Fruit fly (Drosophila melanogaster) whole organism, wandering third instar larva: ENCODE measurements around the gene CG6171.
A peak's percentile ranks its signal among the peaks of the same experiment; 100 is the strongest.

Experiments
- Abd-B ChIP-seq: fragments of >200 bp; optimal IDR thresholded peaks from 2 replicates; lab custom pipeline; 2017; ENCODE audit warnings: missing biosample characterization, missing genetic modification characterization
- CG9705 ChIP-seq: fragments of 200-800 bp; sonication (Bioruptor generic); optimal IDR thresholded peaks from 2 replicates; lab custom pipeline; 2018; ENCODE audit warnings: missing biosample characterization, mild to moderate bottlenecking, missing genetic modification characterization
- CrebA ChIP-seq: fragments of 200-800 bp; sonication (Bioruptor generic); optimal IDR thresholded peaks from 2 replicates; lab custom pipeline; 2016; ENCODE audit warnings: missing biosample characterization, mild to moderate bottlenecking, missing genetic modification characterization, borderline replicate concordance
- Dif ChIP-seq: fragments of 200-275, 200-300 bp; sonication (Bioruptor generic); optimal IDR thresholded peaks from 2 replicates; lab custom pipeline; 2018; ENCODE audit warnings: missing biosample characterization, missing genetic modification characterization; ENCODE audit not compliant: partially characterized antibody
- GATAd ChIP-seq: sonication (Bioruptor generic); optimal IDR thresholded peaks from 2 replicates; lab custom pipeline; 2016; ENCODE audit warnings: missing biosample characterization, missing genetic modification characterization
- HLH106 ChIP-seq: fragments of 200-800 bp; optimal IDR thresholded peaks from 3 replicates; lab custom pipeline; 2019; ENCODE audit warnings: missing biosample characterization, mild to moderate bottlenecking, missing genetic modification characterization, moderate library complexity
- Hnf4 ChIP-seq: fragments of 200-800 bp; sonication (Bioruptor generic); optimal IDR thresholded peaks from 2 replicates; lab custom pipeline; 2016; ENCODE audit warnings: missing biosample characterization, mild to moderate bottlenecking, missing genetic modification characterization
- Hr78 ChIP-seq: fragments of >200 bp; optimal IDR thresholded peaks from 2 replicates; lab custom pipeline; 2017; ENCODE audit warnings: missing biosample characterization, missing genetic modification characterization
- Hr83 ChIP-seq: fragments of 200-300 bp; sonication (Bioruptor generic); optimal IDR thresholded peaks from 2 replicates; lab custom pipeline; 2016; ENCODE audit warnings: missing biosample characterization, mild to moderate bottlenecking, missing genetic modification characterization, moderate library complexity; ENCODE audit not compliant: poor library complexity, severe bottlenecking
- Jra ChIP-seq: sonication (Bioruptor generic); optimal IDR thresholded peaks from 2 replicates; lab custom pipeline; 2016; ENCODE audit warnings: missing biosample characterization, missing genetic modification characterization
- N ChIP-seq: fragments of >200 bp; optimal IDR thresholded peaks from 2 replicates; lab custom pipeline; 2018; ENCODE audit warnings: missing biosample characterization, missing external identifiers, missing genetic modification characterization
- OdsH ChIP-seq: fragments of 200-800 bp; sonication (Bioruptor generic); optimal IDR thresholded peaks from 2 replicates; lab custom pipeline; 2016; ENCODE audit warnings: missing biosample characterization, mild to moderate bottlenecking, missing genetic modification characterization
- Rel ChIP-seq, 2 experiments: fragments of 200-800 bp; sonication (Bioruptor generic) in 1 of 2; optimal IDR thresholded peaks; 2 replicates in 1 of 2; 3 replicates in 1 of 2; lab custom pipeline; 2016 to 2019; ENCODE audit warnings: mild to moderate bottlenecking in 2 of 2, missing biosample characterization in 2 of 2, missing genetic modification characterization in 2 of 2, moderate library complexity in 1 of 2
- Sp1 ChIP-seq: fragments of 200-800 bp; sonication (Bioruptor generic); optimal IDR thresholded peaks from 3 replicates; lab custom pipeline; 2019; ENCODE audit warnings: missing biosample characterization, mild to moderate bottlenecking, missing genetic modification characterization, moderate library complexity
- br ChIP-seq: fragments of 200-800 bp; sonication (Bioruptor generic); optimal IDR thresholded peaks from 2 replicates; lab custom pipeline; 2016; ENCODE audit warnings: missing biosample characterization, missing genetic modification characterization
- brk ChIP-seq: fragments of 200-800 bp; sonication (Bioruptor generic); optimal IDR thresholded peaks from 2 replicates; lab custom pipeline; 2016; ENCODE audit warnings: missing biosample characterization, mild to moderate bottlenecking, missing genetic modification characterization
- dl ChIP-seq, 2 experiments: fragments of 175-275, 200-275 bp in 1 of 2; fragments of 200-275 bp in 1 of 2; sonication (Bioruptor generic); optimal IDR thresholded peaks; lab custom pipeline; 2018; ENCODE audit warnings: mild to moderate bottlenecking in 2 of 2, missing biosample characterization in 2 of 2, missing genetic modification characterization in 2 of 2, moderate library complexity in 2 of 2; ENCODE audit not compliant: partially characterized antibody in 2 of 2, insufficient read depth in 1 of 2
- dsf ChIP-seq: sonication (Bioruptor generic); optimal IDR thresholded peaks from 2 replicates; lab custom pipeline; 2016; ENCODE audit warnings: missing biosample characterization, missing genetic modification characterization, borderline replicate concordance
- ey ChIP-seq: fragments of 200-800 bp; sonication (Bioruptor generic); optimal IDR thresholded peaks from 2 replicates; lab custom pipeline; 2016; ENCODE audit warnings: missing biosample characterization, missing genetic modification characterization
- foxo ChIP-seq, 2 experiments: fragments of 200-800 bp; sonication (Bioruptor generic); optimal IDR thresholded peaks; 2 replicates in 1 of 2; 3 replicates in 1 of 2; lab custom pipeline; 2016 to 2017; ENCODE audit warnings: missing biosample characterization in 2 of 2, missing genetic modification characterization in 2 of 2
- h ChIP-seq: fragments of 200-800 bp; sonication (Bioruptor generic); optimal IDR thresholded peaks from 3 replicates; lab custom pipeline; 2016; ENCODE audit warnings: missing biosample characterization, mild to moderate bottlenecking, missing genetic modification characterization
- jim ChIP-seq: fragments of 175-275, 200-325 bp; sonication (Bioruptor generic); optimal IDR thresholded peaks from 2 replicates; lab custom pipeline; 2016; ENCODE audit warnings: missing biosample characterization, mild to moderate bottlenecking, missing genetic modification characterization
- lola ChIP-seq: fragments of >200 bp; optimal IDR thresholded peaks from 2 replicates; lab custom pipeline; 2017; ENCODE audit warnings: missing biosample characterization, missing genetic modification characterization
- pan ChIP-seq: fragments of >200 bp; optimal IDR thresholded peaks from 2 replicates; lab custom pipeline; 2017
- psq ChIP-seq: fragments of 200-800 bp; sonication (Bioruptor generic); optimal IDR thresholded peaks from 3 replicates; lab custom pipeline; 2017; ENCODE audit warnings: missing biosample characterization, mild to moderate bottlenecking, missing genetic modification characterization, moderate library complexity
- rgr ChIP-seq: fragments of 200-800 bp; sonication (Bioruptor generic); optimal IDR thresholded peaks from 3 replicates; lab custom pipeline; 2016; ENCODE audit warnings: missing biosample characterization, mild to moderate bottlenecking, missing genetic modification characterization
- sage ChIP-seq: fragments of 200-800 bp; sonication (Bioruptor generic); optimal IDR thresholded peaks from 2 replicates; lab custom pipeline; 2016; ENCODE audit warnings: missing biosample characterization, mild to moderate bottlenecking, missing genetic modification characterization
- sv ChIP-seq: fragments of 200-800 bp; sonication (Bioruptor generic); optimal IDR thresholded peaks from 3 replicates; lab custom pipeline; 2016; ENCODE audit warnings: missing biosample characterization, missing genetic modification characterization
- usp ChIP-seq: fragments of >200 bp; optimal IDR thresholded peaks from 2 replicates; lab custom pipeline; 2017; ENCODE audit warnings: missing biosample characterization, missing genetic modification characterization
- woc ChIP-seq: sonication (Bioruptor generic); optimal IDR thresholded peaks from 2 replicates; lab custom pipeline; 2016; ENCODE audit warnings: missing biosample characterization, mild to moderate bottlenecking, missing genetic modification characterization

CG6171 gene

DNA sequence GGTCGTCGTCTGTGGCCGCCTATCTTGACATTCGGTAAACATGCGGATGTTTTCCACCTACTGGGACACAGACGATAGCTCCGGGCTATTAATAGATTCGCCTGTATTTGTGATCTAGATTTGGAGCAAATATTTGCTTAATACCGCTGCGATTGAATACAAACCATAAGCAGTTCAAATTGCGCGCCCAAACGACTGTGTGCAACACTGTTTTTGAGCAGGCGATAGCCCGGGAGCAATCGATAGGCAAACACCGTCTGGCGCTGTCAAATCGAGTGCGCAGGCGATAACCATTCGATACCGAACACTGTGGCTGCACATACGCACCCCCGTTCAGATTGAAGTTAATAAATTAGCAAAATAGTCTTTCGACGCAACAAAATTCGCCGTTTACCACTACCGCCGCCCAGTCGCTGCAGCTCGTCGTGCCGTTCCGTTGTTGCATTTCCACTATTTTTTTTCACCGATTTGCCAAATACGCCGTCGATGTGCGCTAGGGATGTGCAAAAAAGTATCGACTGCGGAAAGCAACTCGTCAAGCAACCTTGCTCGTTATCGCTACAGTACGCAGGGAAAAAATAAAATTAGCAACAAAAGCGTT lies 44.6 kb upstream of the CG6171 start, which contains the start of gene Atx2 (continued):
- peak; percentile 53 for TF ChIP-seq psq
- TF ChIP-seq dl (GFP tag; optimal IDR thresholded peaks at IDR 0.05; lab: Kevin White, UChicago; ENCODE audit: insufficient read depth in 1 of 2, partially characterized antibody in 2 of 2): no peak
- TF ChIP-seq Rel (GFP tag; optimal IDR thresholded peaks at IDR 0.05; lab: Kevin White, UChicago): no peak
- no peak for TF ChIP-seq Rel (tag; optimal IDR thresholded peaks at IDR 0.05; lab: Kevin White, UChicago)
- TF ChIP-seq Hr78 (GFP tag; lab: Kevin White, UChicago): no peak
- peak; percentile 14 for TF ChIP-seq HLH106
- TF ChIP-seq Sp1 (GFP tag; lab: Kevin White, UChicago): peak; percentile 17
- TF ChIP-seq woc (GFP tag; lab: Kevin White, UChicago): no peak
- no peak for TF ChIP-seq usp (GFP tag; lab: Kevin White, UChicago)
- no peak for TF ChIP-seq brk (GFP tag; lab: Kevin White, UChicago)
- TF ChIP-seq br (GFP tag; lab: Kevin White, UChicago): peak; percentile 29
- no peak for TF ChIP-seq dsf (GFP tag; lab: Kevin White, UChicago)
- peak; percentile 21 for TF ChIP-seq Hr83
- no peak for TF ChIP-seq CG9705 (GFP tag; lab: Kevin White, UChicago)
- no peak for TF ChIP-seq GATAd (GFP tag; lab: Kevin White, UChicago)
- TF ChIP-seq, all 38 proteins: peak for 14

DNA sequence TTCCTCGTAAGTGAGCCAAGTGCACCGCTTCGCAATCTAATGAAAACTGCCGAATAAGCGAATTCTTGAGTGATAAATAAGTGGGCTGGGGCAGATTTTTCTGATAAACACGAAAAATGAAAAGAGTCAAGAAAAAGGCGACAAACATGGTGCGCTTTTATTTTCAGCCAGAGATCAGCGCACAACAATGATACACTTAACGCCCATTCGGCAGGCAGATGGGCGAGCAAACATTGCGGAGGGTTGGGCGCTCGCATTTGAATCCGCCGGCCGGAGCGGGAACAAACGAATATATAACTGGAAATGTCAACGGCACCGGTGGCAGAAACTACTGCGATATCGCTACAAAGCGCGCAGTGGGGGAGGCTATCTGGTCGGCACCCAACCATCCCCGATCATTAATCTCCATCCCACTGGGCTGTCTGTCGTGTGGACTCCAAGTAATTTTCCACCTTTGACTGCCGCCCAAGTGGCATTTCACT lies 43.4 kb upstream of the CG6171 start, which contains the start of gene CG6125:
Gene CG6125 (minus strand): TSS at position 51 of the 482 bp plus-strand sequence.
- TF ChIP-seq lola (GFP tag; lab: Kevin White, UChicago) (no peak), ey (GFP tag; lab: Kevin White, UChicago) (no peak), h (GFP tag; lab: Kevin White, UChicago) (no peak), CrebA (no peak), Dif (no peak), OdsH (no peak), jim (GFP tag; lab: Kevin White, UChicago) (no peak), sv (GFP tag; lab: Kevin White, UChicago) (no peak), Abd-B (GFP tag; lab: Kevin White, UChicago) (no peak), CG9705 (GFP tag; lab: Kevin White, UChicago) (no peak), woc (GFP tag; lab: Kevin White, UChicago) (no peak), Rel (GFP tag; optimal IDR thresholded peaks at IDR 0.05; lab: Kevin White, UChicago) (no peak), Rel (tag; optimal IDR thresholded peaks at IDR 0.05; lab: Kevin White, UChicago) (no peak), rgr (GFP tag; lab: Kevin White, UChicago) (no peak), dl (GFP tag; optimal IDR thresholded peaks at IDR 0.05; lab: Kevin White, UChicago; ENCODE audit: insufficient read depth in 1 of 2, partially characterized antibody in 2 of 2) (no peak), sage (GFP tag; lab: Kevin White, UChicago) (no peak), brk (GFP tag; lab: Kevin White, UChicago) (no peak), foxo (GFP tag; optimal IDR thresholded peaks at IDR 0.05; lab: Kevin White, UChicago) (no peak), pan (no peak), N (no peak), Hnf4 (GFP tag; lab: Kevin White, UChicago) (no peak)

DNA sequence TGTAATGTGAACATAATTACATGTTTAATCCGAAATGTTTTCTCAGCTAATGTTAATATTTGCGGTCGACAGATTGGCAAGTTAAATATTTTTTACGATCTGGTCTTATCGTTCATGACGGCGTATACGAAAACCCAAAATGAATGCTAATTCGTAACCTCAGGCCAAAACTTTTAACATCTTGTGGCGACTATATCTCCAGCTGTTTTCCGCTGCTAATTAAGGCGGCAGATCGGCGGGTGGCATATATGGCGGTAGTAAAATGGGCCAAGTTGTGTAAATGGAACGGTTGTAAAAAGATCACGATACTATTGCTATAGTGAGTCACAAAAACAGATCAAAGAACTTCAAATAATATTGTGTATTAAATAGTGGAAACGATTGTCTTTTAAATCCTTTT lies 42.7 kb upstream of the CG6171 start:
- no peak for TF ChIP-seq ey (GFP tag; lab: Kevin White, UChicago)
- TF ChIP-seq Hnf4 (GFP tag; lab: Kevin White, UChicago): no peak
- TF ChIP-seq jim (GFP tag; lab: Kevin White, UChicago): no peak
- TF ChIP-seq Sp1 (GFP tag; lab: Kevin White, UChicago): no peak
- TF ChIP-seq, all 38 proteins: peak for 0

DNA sequence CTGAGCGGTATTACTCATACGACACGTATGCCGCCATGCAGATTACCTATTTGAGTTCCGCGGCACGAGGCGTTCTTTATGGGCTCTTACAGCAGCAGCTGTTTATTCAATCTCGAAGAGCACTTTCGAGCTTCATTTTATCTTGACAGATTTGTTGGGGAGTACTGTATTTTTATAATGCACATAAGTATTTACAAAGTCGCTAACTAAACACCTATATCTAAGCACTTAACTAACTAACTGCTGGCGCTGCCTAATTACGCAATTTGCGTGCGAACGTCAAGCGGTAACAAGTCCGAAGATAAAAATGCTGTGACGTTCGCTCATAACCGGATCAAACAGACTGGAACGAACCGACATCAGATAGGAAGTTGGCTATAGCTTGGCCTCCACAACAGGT lies 39.0 kb upstream of the CG6171 start:
- TF ChIP-seq CrebA (no peak), sv (GFP tag; lab: Kevin White, UChicago) (no peak), brk (GFP tag; lab: Kevin White, UChicago) (no peak), dsf (GFP tag; lab: Kevin White, UChicago) (no peak), Rel (GFP tag; optimal IDR thresholded peaks at IDR 0.05; lab: Kevin White, UChicago) (no peak), Rel (tag; optimal IDR thresholded peaks at IDR 0.05; lab: Kevin White, UChicago) (no peak), pan (no peak), Jra (GFP tag; lab: Kevin White, UChicago) (no peak), sage (GFP tag; lab: Kevin White, UChicago) (no peak)
